Fruit fly (Drosophila melanogaster): ENCODE data around the gene Wnt6.

Wnt6 gene

dm6 chr2L:7386555-7387420 lies 53.3 kb downstream of the Wnt6 start:
- TF ChIP-seq noc (tag; optimal IDR thresholded peaks at IDR 0.05): no peak

- TF ChIP-seq noc (tag; optimal IDR thresholded peaks at IDR 0.05): no peak
Observed at dm6 chr2L:7387813-7388558, 54.5 kb downstream of the Wnt6 start, which contains the start of the genes CG5149 and gudu. Gene CG5149 (minus strand): TSS chr2L:7388253. Gene gudu (plus strand): TSS chr2L:7388508.

- no peak for TF ChIP-seq noc (tag; optimal IDR thresholded peaks at IDR 0.05)
Observed at dm6 chr2L:7395813-7396212, 62.3 kb downstream of the Wnt6 start.

- TF ChIP-seq noc (tag; optimal IDR thresholded peaks at IDR 0.05): peak; percentile 44
Observed at dm6 chr2L:7396962-7397361, 63.4 kb downstream of the Wnt6 start.

- no peak for TF ChIP-seq noc (tag; optimal IDR thresholded peaks at IDR 0.05)
Observed at dm6 chr2L:7397746-7398145, 64.2 kb downstream of the Wnt6 start.

- no peak for TF ChIP-seq noc (tag; optimal IDR thresholded peaks at IDR 0.05)
Observed at dm6 chr2L:7398528-7398927, 65.0 kb downstream of the Wnt6 start, which contains the start of gene CG5160. Gene CG5160 (minus strand): TSS chr2L:7398750.

- TF ChIP-seq noc (tag; optimal IDR thresholded peaks at IDR 0.05): no peak
Observed at dm6 chr2L:7401025-7401424, 67.5 kb downstream of the Wnt6 start, which contains the start of gene CG5171. Gene CG5171 (plus strand): TSS chr2L:7401335.

dm6 chr2L:7401627-7402026 lies 68.1 kb downstream of the Wnt6 start:
- TF ChIP-seq noc (tag; optimal IDR thresholded peaks at IDR 0.05): peak; percentile 88
